Worm (Caenorhabditis elegans): Measurements from ENCODE around the gene sodh-2.
A peak's percentile ranks its signal among the peaks of the same experiment; 100 is the strongest.

Gene sodh-2

ce11 chrV:11897604-11898003 lies 6.6 kb upstream of the sodh-2 start:
- TF ChIP-seq snpc-1.2 (GFP tag; IDR thresholded peaks at IDR 0.05), result no peak
- TF ChIP-seq ama-1 (optimal IDR thresholded peaks at IDR 0.05), result no peak
- no peak for TF ChIP-seq lin-13 (GFP tag; optimal IDR thresholded peaks at IDR 0.05)
- no peak for TF ChIP-seq jun-1 (tag; optimal IDR thresholded peaks at IDR 0.05)
- no peak for TF ChIP-seq nhr-76 (tag; optimal IDR thresholded peaks at IDR 0.05)
- no peak for TF ChIP-seq lin-39 (tag; optimal IDR thresholded peaks at IDR 0.05)
- no peak for TF ChIP-seq spr-1 (tag; optimal IDR thresholded peaks at IDR 0.05)
- no peak for TF ChIP-seq daf-19 (GFP tag; conservative IDR thresholded peaks at IDR 0.05)
- TF ChIP-seq aly-2 (tag; optimal IDR thresholded peaks at IDR 0.05), result no peak

ce11 chrV:11896322-11896898 lies 5.4 kb upstream of the sodh-2 start:
- TF ChIP-seq lin-1 (GFP tag; IDR thresholded peaks at IDR 0.05), result no peak
- TF ChIP-seq fkh-10 (GFP tag; optimal IDR thresholded peaks at IDR 0.05), result no peak
- no peak for TF ChIP-seq Y5F2A.4 (GFP tag; optimal IDR thresholded peaks at IDR 0.05)
- TF ChIP-seq F26F4.8 (GFP tag; conservative IDR thresholded peaks at IDR 0.05), result no peak
- TF ChIP-seq saeg-2 (GFP tag; IDR thresholded peaks at IDR 0.05), result no peak
- TF ChIP-seq lir-3 (tag; optimal IDR thresholded peaks at IDR 0.05), result no peak
- no peak for TF ChIP-seq vab-7 (GFP tag; IDR thresholded peaks at IDR 0.05)
- TF ChIP-seq dve-1 (tag; optimal IDR thresholded peaks at IDR 0.05; ENCODE audit: insufficient read depth), result peak; percentile 54
- TF ChIP-seq T20F7.1 (GFP tag; optimal IDR thresholded peaks at IDR 0.05), result no peak
- TF ChIP-seq nhr-76 (tag; optimal IDR thresholded peaks at IDR 0.05), result no peak
- peak; percentile 26 for TF ChIP-seq nhr-25 (tag; optimal IDR thresholded peaks at IDR 0.05; ENCODE audit: borderline replicate concordance, insufficient read depth)
- TF ChIP-seq T26A8.4 (GFP tag; IDR thresholded peaks at IDR 0.05), result no peak
- no peak for TF ChIP-seq daf-16 (GFP tag; optimal IDR thresholded peaks at IDR 0.05)
- TF ChIP-seq daf-16 (tag; optimal IDR thresholded peaks at IDR 0.05), result peak; percentile 74
- TF ChIP-seq cey-2 (tag; optimal IDR thresholded peaks at IDR 0.05; ENCODE audit: borderline replicate concordance, insufficient read depth), result no peak
- no peak for TF ChIP-seq snpc-4 (tag; optimal IDR thresholded peaks at IDR 0.05)
- no peak for TF ChIP-seq arid-1 (GFP tag; conservative IDR thresholded peaks at IDR 0.05)
- no peak for TF ChIP-seq nhr-48 (tag; optimal IDR thresholded peaks at IDR 0.05)
- TF ChIP-seq nhr-6 (tag; optimal IDR thresholded peaks at IDR 0.05), result peak; percentile 34
- TF ChIP-seq nhr-102 (tag; optimal IDR thresholded peaks at IDR 0.05), result no peak
- TF ChIP-seq pqm-1 (tag; optimal IDR thresholded peaks at IDR 0.05), result no peak
- no peak for TF ChIP-seq lin-15B (tag; optimal IDR thresholded peaks at IDR 0.05)
- no peak for TF ChIP-seq dmd-8 (GFP tag; IDR thresholded peaks at IDR 0.05)
- TF ChIP-seq ZK337.2 (GFP tag; IDR thresholded peaks at IDR 0.05), result no peak
- TF ChIP-seq unc-62 (GFP tag; optimal IDR thresholded peaks at IDR 0.05 in 1 of 2), result peak in 1 of 2 experiments; percentile 96
- TF ChIP-seq unc-62 (tag; optimal IDR thresholded peaks at IDR 0.05), result no peak
- no peak for TF ChIP-seq mdl-1 (tag; optimal IDR thresholded peaks at IDR 0.05)
- TF ChIP-seq hif-1 (tag; optimal IDR thresholded peaks at IDR 0.05), result no peak
- no peak for TF ChIP-seq fos-1 (tag; optimal IDR thresholded peaks at IDR 0.05)
- TF ChIP-seq pha-4 (GFP tag; IDR thresholded peaks at IDR 0.05), result no peak
- TF ChIP-seq pha-4 (tag; optimal IDR thresholded peaks at IDR 0.05), result peak; percentile 53
- no peak for TF ChIP-seq snpc-1.2 (GFP tag; IDR thresholded peaks at IDR 0.05)
- TF ChIP-seq sdz-12 (GFP tag; optimal IDR thresholded peaks at IDR 0.05), result no peak
- no peak for TF ChIP-seq madf-9 (GFP tag; conservative IDR thresholded peaks at IDR 0.05)
- TF ChIP-seq ceh-82 (tag; optimal IDR thresholded peaks at IDR 0.05), result no peak
- TF ChIP-seq F49E8.2 (tag; optimal IDR thresholded peaks at IDR 0.05; ENCODE audit: borderline replicate concordance), result no peak
- TF ChIP-seq nhr-41 (GFP tag; IDR thresholded peaks at IDR 0.05), result no peak
- TF ChIP-seq mxl-3 (GFP tag; optimal IDR thresholded peaks at IDR 0.05), result peak; percentile 59
- no peak for TF ChIP-seq duxl-1 (tag; optimal IDR thresholded peaks at IDR 0.05; ENCODE audit: poor library complexity)
- no peak for TF ChIP-seq ztf-11 (tag; optimal IDR thresholded peaks at IDR 0.05)
- no peak for TF ChIP-seq daf-19 (GFP tag; conservative IDR thresholded peaks at IDR 0.05)
- no peak for TF ChIP-seq set-16 (GFP tag; IDR thresholded peaks at IDR 0.05)
- no peak for TF ChIP-seq spr-1 (tag; optimal IDR thresholded peaks at IDR 0.05)
- no peak for TF ChIP-seq zfp-2 (tag; optimal IDR thresholded peaks at IDR 0.05)

Data from whole organism, L4 larva.